Fruit fly (Drosophila melanogaster) whole organism, embryonic: ENCODE data around the gene CG14246.
A peak's percentile ranks its signal among the peaks of the same experiment; 100 is the strongest.

Source experiments
- Ada2b ChIP-seq: fragments of 200-800 bp; sonication (Bioruptor generic); IDR thresholded peaks from 2 replicates; pipeline ENCODE4 v1.3.6; 2022; ENCODE audit warnings: missing biosample characterization, missing genetic modification characterization
- Adf1 ChIP-seq: fragments of 200-800 bp; sonication (Bioruptor generic); IDR thresholded peaks from 2 replicates; pipeline ENCODE4 v1.3.6; 2022; ENCODE audit warnings: missing biosample characterization, missing genetic modification characterization
- CG10366 ChIP-seq: fragments of 200-800 bp; sonication (Bioruptor generic); IDR thresholded peaks from 2 replicates; pipeline ENCODE4 v1.3.6; 2022; ENCODE audit warnings: missing biosample characterization, missing genetic modification characterization
- CG10462 ChIP-seq: fragments of 200-800 bp; sonication (Bioruptor generic); optimal IDR thresholded peaks from 2 replicates; lab custom pipeline; 2016; ENCODE audit warnings: missing biosample characterization, missing genetic modification characterization
- CG11504 ChIP-seq: fragments of 200-800 bp; sonication (Bioruptor generic); optimal IDR thresholded peaks from 3 replicates; lab custom pipeline; 2019; ENCODE audit warnings: missing biosample characterization, mild to moderate bottlenecking, missing genetic modification characterization, moderate library complexity
- CG15011 ChIP-seq: fragments of 200-800 bp; sonication (Bioruptor generic); optimal IDR thresholded peaks from 3 replicates; lab custom pipeline; 2018; ENCODE audit warnings: missing biosample characterization, mild to moderate bottlenecking, missing genetic modification characterization
- CG18599 ChIP-seq: fragments of 200-800 bp; sonication (Bioruptor generic); optimal IDR thresholded peaks from 3 replicates; lab custom pipeline; 2017; ENCODE audit warnings: missing biosample characterization, missing genetic modification characterization, mild to moderate bottlenecking, moderate library complexity, missing genetic modification reagents
- CG2120 ChIP-seq: fragments of 200-800 bp; sonication (Bioruptor generic); optimal IDR thresholded peaks from 3 replicates; lab custom pipeline; 2016; ENCODE audit warnings: missing biosample characterization, missing genetic modification characterization
- CG32532 ChIP-seq: fragments of 200-800 bp; sonication (Bioruptor generic); IDR thresholded peaks from 2 replicates; pipeline ENCODE4 v1.3.6; 2022; ENCODE audit warnings: missing biosample characterization, missing genetic modification characterization
- CG4328 ChIP-seq: fragments of 200-800 bp; sonication (Bioruptor generic); optimal IDR thresholded peaks from 3 replicates; lab custom pipeline; 2017; ENCODE audit warnings: missing biosample characterization, missing genetic modification reagents, missing genetic modification characterization
- CG6854 ChIP-seq: fragments of 200-800 bp; sonication (Bioruptor generic); optimal IDR thresholded peaks from 3 replicates; lab custom pipeline; 2017; ENCODE audit warnings: missing biosample characterization, mild to moderate bottlenecking, missing genetic modification characterization
- CG8290 ChIP-seq, 3 experiments: fragments of 200-800 bp; sonication (Bioruptor generic); optimal IDR thresholded peaks; 2 replicates each; lab custom pipeline; 2016 to 2019; ENCODE audit warnings: missing biosample characterization in 3 of 3, missing genetic modification characterization in 3 of 3, mild to moderate bottlenecking in 2 of 3, moderate library complexity in 1 of 3
- CG9817 ChIP-seq: fragments of 200-800 bp; sonication (Bioruptor generic); optimal IDR thresholded peaks from 2 replicates; lab custom pipeline; 2018; ENCODE audit warnings: missing biosample characterization, mild to moderate bottlenecking, missing genetic modification characterization, moderate library complexity
- Chrac-16 ChIP-seq: fragments of 200-800 bp; sonication (Bioruptor generic); optimal IDR thresholded peaks from 3 replicates; lab custom pipeline; 2016; ENCODE audit warnings: missing biosample characterization, missing genetic modification characterization
- CrebB ChIP-seq: fragments of 200-800 bp; sonication (Bioruptor generic); optimal IDR thresholded peaks from 3 replicates; lab custom pipeline; 2018; ENCODE audit warnings: missing biosample characterization, mild to moderate bottlenecking, missing genetic modification characterization
- Ets65A ChIP-seq: fragments of 200-800 bp; sonication (Bioruptor generic); peaks from one replicate; lab custom pipeline; 2016; ENCODE audit warnings: missing biosample characterization, missing genetic modification characterization
- HHEX ChIP-seq: fragments of 200-800 bp; sonication (Bioruptor generic); optimal IDR thresholded peaks from 3 replicates; lab custom pipeline; 2017; ENCODE audit warnings: missing biosample characterization, mild to moderate bottlenecking, missing genetic modification characterization, missing genetic modification reagents
- Jarid2 ChIP-seq: fragments of 200-800 bp; sonication (Bioruptor generic); optimal IDR thresholded peaks from 3 replicates; lab custom pipeline; 2017; ENCODE audit warnings: mild to moderate bottlenecking, missing biosample characterization, missing genetic modification reagents, missing genetic modification characterization
- Myb ChIP-seq: fragments of 200-800 bp; sonication (Bioruptor generic); optimal IDR thresholded peaks from 2 replicates; lab custom pipeline; 2016; ENCODE audit warnings: missing biosample characterization, missing genetic modification characterization
- Oaz ChIP-seq: fragments of 200-800 bp; sonication (Bioruptor generic); IDR thresholded peaks from 2 replicates; pipeline ENCODE4 v1.3.6; 2022; ENCODE audit warnings: missing biosample characterization, missing genetic modification characterization
- Ptx1 ChIP-seq: fragments of 200-800 bp; sonication (Bioruptor generic); IDR thresholded peaks from 2 replicates; pipeline ENCODE4 v1.3.6; 2022; ENCODE audit warnings: missing biosample characterization, missing genetic modification characterization
- Tbp ChIP-seq: fragments of >200 bp; optimal IDR thresholded peaks from 2 replicates; lab custom pipeline; 2018; ENCODE audit warnings: missing biosample characterization, missing genetic modification characterization
- crc ChIP-seq: fragments of 200-800 bp; sonication (Bioruptor generic); optimal IDR thresholded peaks from 2 replicates; lab custom pipeline; 2016; ENCODE audit warnings: missing biosample characterization, missing genetic modification characterization
- dysf ChIP-seq: fragments of 200-800 bp; sonication (Bioruptor generic); IDR thresholded peaks from 3 replicates; pipeline ENCODE4 v1.3.6; 2022; ENCODE audit warnings: missing biosample characterization, missing genetic modification characterization
- emc ChIP-seq: fragments of 200-800 bp; sonication (Bioruptor generic); optimal IDR thresholded peaks from 2 replicates; lab custom pipeline; 2016; ENCODE audit warnings: missing biosample characterization, missing genetic modification characterization
- en ChIP-seq: fragments of 200-800 bp; sonication (Bioruptor generic); optimal IDR thresholded peaks from 2 replicates; lab custom pipeline; 2016; ENCODE audit warnings: missing biosample characterization, missing genetic modification characterization
- exex ChIP-seq: fragments of 200-800 bp; sonication (Bioruptor generic); optimal IDR thresholded peaks from 4 replicates; lab custom pipeline; 2018; ENCODE audit warnings: missing biosample characterization, mild to moderate bottlenecking, missing genetic modification characterization, moderate library complexity
- gcm ChIP-seq: fragments of 200-800 bp; sonication (Bioruptor generic); optimal IDR thresholded peaks from 2 replicates; lab custom pipeline; 2019; ENCODE audit warnings: missing biosample characterization, mild to moderate bottlenecking, missing genetic modification characterization, moderate library complexity
- hth ChIP-seq: fragments of >200 bp; optimal IDR thresholded peaks from 2 replicates; lab custom pipeline; 2017; ENCODE audit warnings: inconsistent platforms
- lab ChIP-seq: fragments of 200-800 bp; sonication (Bioruptor generic); optimal IDR thresholded peaks from 3 replicates; lab custom pipeline; 2017; ENCODE audit warnings: missing biosample characterization, missing genetic modification characterization, mild to moderate bottlenecking, moderate library complexity, missing genetic modification reagents
- lmd ChIP-seq: fragments of 200-800 bp; sonication (Bioruptor generic); IDR thresholded peaks from 2 replicates; pipeline ENCODE4 v1.3.6; 2022; ENCODE audit warnings: missing biosample characterization, missing genetic modification characterization
- lola ChIP-seq, 3 experiments: fragments of >200 bp in 2 of 3; fragments of 200-800 bp in 1 of 3; sonication (Bioruptor generic) in 1 of 3; optimal IDR thresholded peaks; 2 replicates each; lab custom pipeline; 2017 to 2019; ENCODE audit warnings: missing biosample characterization in 3 of 3, missing genetic modification characterization in 3 of 3, mild to moderate bottlenecking in 1 of 3, moderate library complexity in 1 of 3
- pzg ChIP-seq: fragments of 200-800 bp; sonication (Bioruptor generic); optimal IDR thresholded peaks from 3 replicates; lab custom pipeline; 2018; ENCODE audit warnings: missing biosample characterization, mild to moderate bottlenecking, missing genetic modification characterization, moderate library complexity
- salm ChIP-seq: fragments of 200-800 bp; sonication (Bioruptor generic); optimal IDR thresholded peaks from 2 replicates; lab custom pipeline; 2018; ENCODE audit warnings: missing biosample characterization, mild to moderate bottlenecking, missing genetic modification characterization
- sisA ChIP-seq: fragments of 200-800 bp; sonication (Bioruptor generic); IDR thresholded peaks from 2 replicates; pipeline ENCODE4 v1.3.6; 2022; ENCODE audit warnings: missing biosample characterization, missing genetic modification characterization
- slbo ChIP-seq: fragments of 200-800 bp; sonication (Bioruptor generic); IDR thresholded peaks from 2 replicates; pipeline ENCODE4 v1.3.6; 2022; ENCODE audit warnings: missing biosample characterization, missing genetic modification characterization
- tna ChIP-seq: fragments of 200-800 bp; sonication (Bioruptor generic); IDR thresholded peaks from 2 replicates; pipeline ENCODE4 v1.3.6; 2022; ENCODE audit warnings: missing biosample characterization, missing genetic modification characterization; ENCODE audit not compliant: partially characterized antibody
- unc-4 ChIP-seq: fragments of 200-800 bp; sonication (Bioruptor generic); IDR thresholded peaks from 2 replicates; pipeline ENCODE4 v1.3.6; 2022; ENCODE audit warnings: missing biosample characterization, missing genetic modification characterization; ENCODE audit not compliant: partially characterized antibody
- wdn ChIP-seq: fragments of 200-800 bp; sonication (Bioruptor generic); IDR thresholded peaks from 2 replicates; pipeline ENCODE4 v1.3.6; 2022; ENCODE audit warnings: missing biosample characterization, missing genetic modification characterization
- wek ChIP-seq: fragments of 200-800 bp; sonication (Bioruptor generic); optimal IDR thresholded peaks from 3 replicates; lab custom pipeline; 2018; ENCODE audit warnings: missing biosample characterization, mild to moderate bottlenecking, missing genetic modification characterization, moderate library complexity

Gene CG14246

dm6 chr3R:26690197-26690596 is 36.9 kb upstream of the CG14246 start (continued):
- TF ChIP-seq pzg (GFP tag; lab: Kevin White, UChicago) = no peak
- no peak for TF ChIP-seq lola (GFP tag; optimal IDR thresholded peaks at IDR 0.05; lab: Kevin White, UChicago)
- no peak for TF ChIP-seq Chrac-16 (GFP tag; lab: Kevin White, UChicago)
- peak; percentile 52 for TF ChIP-seq lab (GFP tag; lab: Kevin White, UChicago)
- TF ChIP-seq lmd (GFP tag; lab: Robert Waterston, UW) = peak; percentile 42; the same call in 1 of the 2 replicates
- peak; percentile 18 for TF ChIP-seq CG9817 (tag; lab: Kevin White, UChicago)
- TF ChIP-seq CG10366 (GFP tag; lab: Robert Waterston, UW) = peak; percentile 34; the same call in 1 of the 2 replicates
- peak; percentile 41; the same call in 1 of the 2 replicates for TF ChIP-seq CG32532
- no peak for TF ChIP-seq CG10462 (GFP tag; lab: Kevin White, UChicago)
- peak; percentile 31; the same call in 1 of the 2 replicates for TF ChIP-seq slbo (GFP tag; lab: Robert Waterston, UW)
- TF ChIP-seq Ada2b = 0 out of 2 replicates have a peak, but pooled peaks have one; percentile 19
- TF ChIP-seq CG18599 (GFP tag; lab: Kevin White, UChicago) = peak; percentile 42
- peak; percentile 34 for TF ChIP-seq CG11504 (tag; lab: Kevin White, UChicago)
- TF ChIP-seq tna (GFP tag; lab: Robert Waterston, UW) = no peak
- TF ChIP-seq dysf (GFP tag; lab: Robert Waterston, UW) = peak; percentile 36; the same call in 1 of the 3 replicates
- TF ChIP-seq CG15011 (GFP tag; lab: Kevin White, UChicago) = no peak
- TF ChIP-seq Ets65A (GFP tag; lab: Kevin White, UChicago) = peak; percentile 77
- TF ChIP-seq Ptx1 (GFP tag; lab: Robert Waterston, UW) = peak; percentile 51
- TF ChIP-seq Myb (GFP tag; lab: Kevin White, UChicago) = no peak
- TF ChIP-seq CG8290 (GFP tag; optimal IDR thresholded peaks at IDR 0.05; lab: Kevin White, UChicago) = no peak
- peak in 1 of 2 experiments; percentile 2 for TF ChIP-seq CG8290 (tag; optimal IDR thresholded peaks at IDR 0.05; lab: Kevin White, UChicago)
- TF ChIP-seq CrebB = no peak
- TF ChIP-seq CG2120 (GFP tag; lab: Kevin White, UChicago) = peak; percentile 53
- TF ChIP-seq exex = no peak
- TF ChIP-seq CG4328 = no peak
- no peak for TF ChIP-seq emc

dm6 chr3R:26693490-26693889 is 33.6 kb upstream of the CG14246 start, which contains the start of gene TwdlQ:
TwdlQ (minus strand) TSS chr3R:26693590.
- TF ChIP-seq unc-4 (GFP tag; lab: Robert Waterston, UW) (no peak), crc (GFP tag; lab: Kevin White, UChicago) (no peak), HHEX (no peak), gcm (no peak), Tbp (GFP tag; lab: Kevin White, UChicago) (no peak), hth (no peak), sisA (GFP tag; lab: Robert Waterston, UW) (no peak), wek (GFP tag; lab: Kevin White, UChicago) (no peak), Adf1 (GFP tag; lab: Robert Waterston, UW) (no peak), salm (tag; lab: Kevin White, UChicago) (no peak), Oaz (GFP tag; lab: Robert Waterston, UW) (no peak), Jarid2 (GFP tag; lab: Kevin White, UChicago) (no peak), en (no peak), wdn (GFP tag; lab: Robert Waterston, UW) (no peak), CG15011 (GFP tag; lab: Kevin White, UChicago) (no peak), CG6854 (no peak)
